1 fruit fly cellular context compared by ENCODE assay signal in the genomic region with DNA sequence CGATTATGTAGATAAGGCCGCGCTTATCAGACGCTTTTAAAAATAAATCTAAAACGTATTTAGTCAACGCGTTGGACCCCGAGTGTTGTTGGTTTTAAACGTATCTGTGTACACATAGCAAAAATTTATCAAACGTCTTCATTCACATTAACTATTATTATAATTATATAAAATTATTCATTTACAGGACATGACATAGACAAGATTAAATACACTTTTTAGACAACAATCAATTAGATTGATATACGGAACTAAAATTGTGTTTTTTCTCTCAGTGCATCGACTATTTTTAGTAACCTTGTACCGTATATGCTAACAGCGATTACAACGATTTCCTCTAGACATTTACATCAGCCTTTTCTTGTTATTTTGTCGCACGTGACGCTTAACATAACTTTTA.
TF ChIP-seq lines count a peak whose summit lies in the region.

No protein-coding gene starts in this region.

TF ChIP-seq in whole organism, embryonic, 481 proteins besides CTCF, POLR2A, EP300 and RAD21 (continued from another document and continues in another):
- TF ChIP-seq H2.0 (GFP tag; IDR thresholded peaks at IDR 0.05; lab: Robert Waterston, UW) (peak; percentile 70), CG9437 (GFP tag; optimal IDR thresholded peaks at IDR 0.05; lab: Kevin White, UChicago) (peak; percentile 67), Sox100B (GFP tag; optimal IDR thresholded peaks at IDR 0.05; lab: Kevin White, UChicago) (peak; percentile 60), Taf1 (GFP tag; IDR thresholded peaks at IDR 0.05; lab: Robert Waterston, UW) (peak; percentile 67), pnt (GFP tag; optimal IDR thresholded peaks at IDR 0.05; lab: Kevin White, UChicago) (no peak), lbe (GFP tag; optimal IDR thresholded peaks at IDR 0.05; lab: Kevin White, UChicago) (no peak), slp2 (GFP tag; optimal IDR thresholded peaks at IDR 0.05; lab: Kevin White, UChicago) (no peak), Hr51 (GFP tag; optimal IDR thresholded peaks at IDR 0.05; lab: Kevin White, UChicago) (peak in 1 of 2 experiments; percentile 79), fd96Cb (tag; optimal IDR thresholded peaks at IDR 0.05; lab: Kevin White, UChicago) (peak; percentile 27), wdn (GFP tag; IDR thresholded peaks at IDR 0.05; lab: Robert Waterston, UW) (peak; percentile 78), D19B (GFP tag; optimal IDR thresholded peaks at IDR 0.05; lab: Kevin White, UChicago) (peak; percentile 67), oc (tag; optimal IDR thresholded peaks at IDR 0.05; lab: Kevin White, UChicago) (no peak), croc (GFP tag; conservative IDR thresholded peaks at IDR 0.05; lab: Robert Waterston, UW) (no peak), mirr (GFP tag; optimal IDR thresholded peaks at IDR 0.05; lab: Kevin White, UChicago) (peak; percentile 40), CG11247 (GFP tag; IDR thresholded peaks at IDR 0.05; lab: Robert Waterston, UW) (peak; percentile 80), CG31224 (GFP tag; IDR thresholded peaks at IDR 0.05; lab: Robert Waterston, UW) (peak; percentile 59), chinmo (GFP tag; IDR thresholded peaks at IDR 0.05; lab: Robert Waterston, UW; ENCODE audit: partially characterized antibody) (no peak), CG1792 (GFP tag; optimal IDR thresholded peaks at IDR 0.05; lab: Kevin White, UChicago) (no peak), tll (GFP tag; optimal IDR thresholded peaks at IDR 0.05; lab: Kevin White, UChicago) (no peak), CG12744 (GFP tag; optimal IDR thresholded peaks at IDR 0.05; lab: Kevin White, UChicago) (no peak), Oli (tag; optimal IDR thresholded peaks at IDR 0.05; lab: Kevin White, UChicago) (peak; percentile 79), pzg (GFP tag; optimal IDR thresholded peaks at IDR 0.05; lab: Kevin White, UChicago) (no peak), CG8281 (tag; optimal IDR thresholded peaks at IDR 0.05; lab: Kevin White, UChicago) (peak; percentile 24), CG7745 (tag; optimal IDR thresholded peaks at IDR 0.05; lab: Kevin White, UChicago) (no peak), CG12104 (GFP tag; optimal IDR thresholded peaks at IDR 0.05; lab: Kevin White, UChicago) (peak; percentile 51), CG10431 (GFP tag; optimal IDR thresholded peaks at IDR 0.05; lab: Kevin White, UChicago) (no peak), tio (GFP tag; optimal IDR thresholded peaks at IDR 0.05; lab: Kevin White, UChicago) (peak; percentile 57), sqz (GFP tag; optimal IDR thresholded peaks at IDR 0.05; lab: Kevin White, UChicago) (peak; percentile 19), HmgD (GFP tag; optimal IDR thresholded peaks at IDR 0.05; lab: Kevin White, UChicago) (no peak), Adf1 (GFP tag; IDR thresholded peaks at IDR 0.05; lab: Robert Waterston, UW) (peak; percentile 71), Bdp1 (GFP tag; optimal IDR thresholded peaks at IDR 0.05; lab: Kevin White, UChicago) (no peak), C15 (GFP tag; IDR thresholded peaks at IDR 0.05; lab: Robert Waterston, UW) (0 out of 3 replicates have a peak, but pooled peaks have one; percentile 70), Lim3 (GFP tag; IDR thresholded peaks at IDR 0.05; lab: Robert Waterston, UW) (no peak), MESR4 (GFP tag; optimal IDR thresholded peaks at IDR 0.05; lab: Kevin White, UChicago) (no peak), jumu (GFP tag; optimal IDR thresholded peaks at IDR 0.05; lab: Kevin White, UChicago) (no peak), Stat92E (GFP tag; optimal IDR thresholded peaks at IDR 0.05; lab: Kevin White, UChicago) (no peak), CG13894 (tag; optimal IDR thresholded peaks at IDR 0.05; lab: Kevin White, UChicago) (peak; percentile 82), NC2α (GFP tag; optimal IDR thresholded peaks at IDR 0.05; lab: Kevin White, UChicago) (no peak), CG15601 (tag; optimal IDR thresholded peaks at IDR 0.05; lab: Kevin White, UChicago) (peak; percentile 41), E2f2 (GFP tag; IDR thresholded peaks at IDR 0.05; lab: Robert Waterston, UW) (peak; percentile 54; the same call in 1 of the 2 replicates), CG6683 (GFP tag; optimal IDR thresholded peaks at IDR 0.05; lab: Kevin White, UChicago) (peak; percentile 74), CG6854 (GFP tag; optimal IDR thresholded peaks at IDR 0.05; lab: Kevin White, UChicago) (peak; percentile 68), CG12391 (tag; optimal IDR thresholded peaks at IDR 0.05; lab: Kevin White, UChicago) (peak; percentile 78), inv (GFP tag; IDR thresholded peaks at IDR 0.05; lab: Robert Waterston, UW; ENCODE audit: partially characterized antibody) (no peak), B-H1 (GFP tag; IDR thresholded peaks at IDR 0.05; lab: Robert Waterston, UW) (peak; percentile 63), tgo (GFP tag; IDR thresholded peaks at IDR 0.05; lab: Robert Waterston, UW) (peak; percentile 81), CG13123 (GFP tag; optimal IDR thresholded peaks at IDR 0.05; lab: Kevin White, UChicago) (no peak), nom (GFP tag; optimal IDR thresholded peaks at IDR 0.05; lab: Kevin White, UChicago) (no peak), CG11398 (GFP tag; optimal IDR thresholded peaks at IDR 0.05; lab: Kevin White, UChicago) (no peak), Spps (tag; optimal IDR thresholded peaks at IDR 0.05; lab: Kevin White, UChicago) (no peak), Opbp (GFP tag; IDR thresholded peaks at IDR 0.05; lab: Robert Waterston, UW; ENCODE audit: partially characterized antibody) (no peak), Vsx1 (GFP tag; optimal IDR thresholded peaks at IDR 0.05; lab: Kevin White, UChicago) (peak; percentile 41), CG17612 (GFP tag; IDR thresholded peaks at IDR 0.05; lab: Robert Waterston, UW) (0 out of 2 replicates have a peak, but pooled peaks have one; percentile 25), CG4730 (GFP tag; IDR thresholded peaks at IDR 0.05; lab: Robert Waterston, UW) (0 out of 2 replicates have a peak, but pooled peaks have one; percentile 49), ab (GFP tag; optimal IDR thresholded peaks at IDR 0.05; lab: Kevin White, UChicago) (no peak), dpn (GFP tag; optimal IDR thresholded peaks at IDR 0.05; lab: Kevin White, UChicago) (peak in 1 of 2 experiments; percentile 74), CG1233 (GFP tag; optimal IDR thresholded peaks at IDR 0.05; lab: Kevin White, UChicago) (peak; percentile 60), HLH3B (GFP tag; IDR thresholded peaks at IDR 0.05; lab: Robert Waterston, UW) (peak; percentile 64), zfh1 (GFP tag; IDR thresholded peaks at IDR 0.05; lab: Robert Waterston, UW) (peak; percentile 70; the same call in 2 of the 3 replicates), CG11695 (GFP tag; IDR thresholded peaks at IDR 0.05; lab: Robert Waterston, UW) (peak; percentile 86), dm (GFP tag; optimal IDR thresholded peaks at IDR 0.05; lab: Kevin White, UChicago) (no peak), Gsc (GFP tag; IDR thresholded peaks at IDR 0.05; lab: Robert Waterston, UW) (no peak), CG8359 (GFP tag; optimal IDR thresholded peaks at IDR 0.05; lab: Kevin White, UChicago; ENCODE audit: borderline replicate concordance) (no peak), slbo (GFP tag; IDR thresholded peaks at IDR 0.05; lab: Robert Waterston, UW) (peak; percentile 89), zfh2 (GFP tag; optimal IDR thresholded peaks at IDR 0.05; lab: Kevin White, UChicago) (no peak), gcm (GFP tag; optimal IDR thresholded peaks at IDR 0.05; lab: Kevin White, UChicago) (peak; percentile 37), abd-A (tag; optimal IDR thresholded peaks at IDR 0.05; lab: Kevin White, UChicago) (peak; percentile 30), CG12219 (GFP tag; optimal IDR thresholded peaks at IDR 0.05; lab: Kevin White, UChicago) (peak; percentile 63), Sry-δ (GFP tag; optimal IDR thresholded peaks at IDR 0.05; lab: Kevin White, UChicago) (no peak), CG1602 (GFP tag; optimal IDR thresholded peaks at IDR 0.05; lab: Kevin White, UChicago) (peak; percentile 58), eyg (GFP tag; optimal IDR thresholded peaks at IDR 0.05; lab: Kevin White, UChicago) (no peak), CG12942 (GFP tag; optimal IDR thresholded peaks at IDR 0.05; lab: Kevin White, UChicago) (peak; percentile 36), luna (GFP tag; optimal IDR thresholded peaks at IDR 0.05; lab: Kevin White, UChicago) (no peak), chif (GFP tag; optimal IDR thresholded peaks at IDR 0.05; lab: Kevin White, UChicago) (no peak), pum (GFP tag; optimal IDR thresholded peaks at IDR 0.05; lab: Kevin White, UChicago) (no peak), CG32772 (GFP tag; IDR thresholded peaks at IDR 0.05; lab: Robert Waterston, UW) (peak; percentile 43; the same call in 1 of the 2 replicates), HLH54F (GFP tag; optimal IDR thresholded peaks at IDR 0.05; lab: Kevin White, UChicago) (peak; percentile 2), CG7271 (tag; optimal IDR thresholded peaks at IDR 0.05; lab: Kevin White, UChicago) (peak; percentile 15), sug (tag; optimal IDR thresholded peaks at IDR 0.05; lab: Kevin White, UChicago) (peak; percentile 73), Hmx (GFP tag; optimal IDR thresholded peaks at IDR 0.05; lab: Kevin White, UChicago) (no peak), ATbp (GFP tag; optimal IDR thresholded peaks at IDR 0.05; lab: Kevin White, UChicago) (peak; percentile 57), Nf-YB (GFP tag; optimal IDR thresholded peaks at IDR 0.05; lab: Kevin White, UChicago) (peak; percentile 57), Poxn (GFP tag; IDR thresholded peaks at IDR 0.05; lab: Robert Waterston, UW) (0 out of 2 replicates have a peak, but pooled peaks have one; percentile 18), D (optimal IDR thresholded peaks at IDR 0.05; lab: Kevin White, UChicago) (no peak), D (GFP tag; optimal IDR thresholded peaks at IDR 0.05; lab: Kevin White, UChicago) (peak; percentile 38), CG6254 (GFP tag; optimal IDR thresholded peaks at IDR 0.05; lab: Kevin White, UChicago) (no peak), bsh (GFP tag; optimal IDR thresholded peaks at IDR 0.05; lab: Kevin White, UChicago) (peak in 1 of 2 experiments; percentile 67), ato (GFP tag; IDR thresholded peaks at IDR 0.05; lab: Robert Waterston, UW; ENCODE audit: partially characterized antibody) (no peak), CG8478 (optimal IDR thresholded peaks at IDR 0.05; lab: Kevin White, UChicago) (no peak), Dll (GFP tag; IDR thresholded peaks at IDR 0.05; lab: Robert Waterston, UW; ENCODE audit: partially characterized antibody) (no peak), CG7839 (tag; optimal IDR thresholded peaks at IDR 0.05; lab: Kevin White, UChicago) (peak; percentile 87), CG30403 (GFP tag; optimal IDR thresholded peaks at IDR 0.05; lab: Kevin White, UChicago) (peak; percentile 69), pita (GFP tag; optimal IDR thresholded peaks at IDR 0.05; lab: Kevin White, UChicago) (no peak), Dfd (GFP tag; optimal IDR thresholded peaks at IDR 0.05; lab: Kevin White, UChicago) (no peak), dati (GFP tag; IDR thresholded peaks at IDR 0.05; lab: Robert Waterston, UW) (no peak), ftz-f1 (GFP tag; optimal IDR thresholded peaks at IDR 0.05; lab: Kevin White, UChicago) (no peak), CG7556 (GFP tag; optimal IDR thresholded peaks at IDR 0.05; lab: Kevin White, UChicago) (peak; percentile 78), CG2889 (GFP tag; IDR thresholded peaks at IDR 0.05; lab: Robert Waterston, UW) (peak; percentile 55; the same call in 1 of the 3 replicates), CG18011 (GFP tag; optimal IDR thresholded peaks at IDR 0.05; lab: Kevin White, UChicago) (no peak), br (optimal IDR thresholded peaks at IDR 0.05; lab: Kevin White, UChicago) (no peak), gt (GFP tag; IDR thresholded peaks at IDR 0.05; lab: Robert Waterston, UW) (no peak), HmgZ (tag; optimal IDR thresholded peaks at IDR 0.05; lab: Kevin White, UChicago) (peak; percentile 54), ap (GFP tag; IDR thresholded peaks at IDR 0.05; lab: Robert Waterston, UW) (no peak), CG17361 (GFP tag; IDR thresholded peaks at IDR 0.05; lab: Robert Waterston, UW) (peak; percentile 76), bcd (GFP tag; optimal IDR thresholded peaks at IDR 0.05; lab: Kevin White, UChicago) (peak; percentile 63), CG13624 (GFP tag; optimal IDR thresholded peaks at IDR 0.05; lab: Kevin White, UChicago) (peak; percentile 34), schlank (tag; optimal IDR thresholded peaks at IDR 0.05; lab: Kevin White, UChicago) (peak; percentile 53), CoRest (tag; optimal IDR thresholded peaks at IDR 0.05; lab: Kevin White, UChicago) (peak; percentile 84), CG8089 (GFP tag; optimal IDR thresholded peaks at IDR 0.05; lab: Kevin White, UChicago) (peak; percentile 12), gcm2 (GFP tag; optimal IDR thresholded peaks at IDR 0.05; lab: Kevin White, UChicago) (no peak), CG11723 (GFP tag; optimal IDR thresholded peaks at IDR 0.05; lab: Kevin White, UChicago) (no peak), knrl (GFP tag; IDR thresholded peaks at IDR 0.05; lab: Robert Waterston, UW; ENCODE audit: partially characterized antibody) (no peak), grn (GFP tag; optimal IDR thresholded peaks at IDR 0.05; lab: Kevin White, UChicago) (no peak), CG12769 (tag; optimal IDR thresholded peaks at IDR 0.05; lab: Kevin White, UChicago) (peak; percentile 63), Six4 (GFP tag; optimal IDR thresholded peaks at IDR 0.05; lab: Kevin White, UChicago) (peak; percentile 65), NC2β (GFP tag; optimal IDR thresholded peaks at IDR 0.05; lab: Kevin White, UChicago) (no peak), ci (GFP tag; IDR thresholded peaks at IDR 0.05; lab: Robert Waterston, UW) (peak; percentile 68; the same call in 2 of the 3 replicates), CG18262 (tag; optimal IDR thresholded peaks at IDR 0.05; lab: Kevin White, UChicago) (peak; percentile 72), CG9876 (GFP tag; optimal IDR thresholded peaks at IDR 0.05; lab: Kevin White, UChicago) (no peak), exex (tag; optimal IDR thresholded peaks at IDR 0.05; lab: Kevin White, UChicago) (peak; percentile 68), unpg (GFP tag; optimal IDR thresholded peaks at IDR 0.05; lab: Kevin White, UChicago) (peak; percentile 80), repo (GFP tag; optimal IDR thresholded peaks at IDR 0.05; lab: Kevin White, UChicago) (no peak), gfzf (GFP tag; optimal IDR thresholded peaks at IDR 0.05; lab: Kevin White, UChicago) (no peak), wor (GFP tag; IDR thresholded peaks at IDR 0.05; lab: Robert Waterston, UW) (peak; percentile 48; the same call in 1 of the 2 replicates), org-1 (GFP tag; optimal IDR thresholded peaks at IDR 0.05; lab: Kevin White, UChicago) (peak; percentile 65), CG18619 (GFP tag; optimal IDR thresholded peaks at IDR 0.05; lab: Kevin White, UChicago) (peak; percentile 69), ara (GFP tag; IDR thresholded peaks at IDR 0.05; lab: Robert Waterston, UW) (peak; percentile 67)
